Worm (Caenorhabditis elegans) whole organism, L4 larva: Measurements from ENCODE around the gene hsp-12.2.

ENCODE experiments used
- ceh-82 ChIP-seq: sonication (generic microtip); optimal IDR thresholded peaks from 2 replicates; lab custom pipeline; 2017; ENCODE audit warnings: missing biosample characterization, missing genetic modification characterization
- dpl-1 ChIP-seq: fragments of 150-350 bp; optimal IDR thresholded peaks from 2 replicates; lab custom pipeline; 2014; ENCODE audit warnings: missing biosample characterization, missing genetic modification reagents, missing genetic modification characterization
- fos-1 ChIP-seq: fragments of 150-350 bp; optimal IDR thresholded peaks from 2 replicates; lab custom pipeline; 2014; ENCODE audit warnings: missing biosample characterization, missing genetic modification characterization
- nhr-10 ChIP-seq: fragments of 150-350 bp; optimal IDR thresholded peaks from 2 replicates; lab custom pipeline; 2014; ENCODE audit warnings: missing biosample characterization, missing genetic modification characterization
- nhr-237 ChIP-seq: sonication (generic microtip); optimal IDR thresholded peaks from 2 replicates; lab custom pipeline; 2017; ENCODE audit warnings: missing biosample characterization, missing genetic modification characterization
- snpc-4 ChIP-seq: fragments of 150-350 bp; optimal IDR thresholded peaks from 2 replicates; lab custom pipeline; 2014; ENCODE audit warnings: missing biosample characterization, missing genetic modification characterization

- TF ChIP-seq snpc-4 (no peak), ceh-82 (tag; lab: Kevin White, UChicago) (no peak), nhr-10 (tag; lab: Kevin White, UChicago) (no peak), dpl-1 (GFP tag; lab: Kevin White, UChicago) (peak; percentile 91), fos-1 (tag; lab: Kevin White, UChicago) (no peak), nhr-237 (no peak)
Measured at ce11 chrIII:8163788-8164423, 26.0 kb downstream of the hsp-12.2 start, which contains the start of gene prp-8.
